Fruit fly (Drosophila melanogaster): ENCODE results near the gene hiro.

Gene hiro

dm6 chr3L:726486-727180, 38.9 kb upstream of the hiro start:
- no peak for TF ChIP-seq Myc (optimal IDR thresholded peaks at IDR 0.05)
- TF ChIP-seq h (optimal IDR thresholded peaks at IDR 0.05), result no peak
- no peak for TF ChIP-seq psq (optimal IDR thresholded peaks at IDR 0.05)
- TF ChIP-seq ttk (optimal IDR thresholded peaks at IDR 0.05), result no peak
- TF ChIP-seq Sin3A (optimal IDR thresholded peaks at IDR 0.05), result no peak
- no peak for TF ChIP-seq insv (optimal IDR thresholded peaks at IDR 0.05)

dm6 chr3L:725527-726191, 37.9 kb upstream of the hiro start:
- TF ChIP-seq psq (optimal IDR thresholded peaks at IDR 0.05), result no peak
- TF ChIP-seq h (optimal IDR thresholded peaks at IDR 0.05), result no peak
- TF ChIP-seq ttk (optimal IDR thresholded peaks at IDR 0.05), result no peak
- no peak for TF ChIP-seq Sin3A (optimal IDR thresholded peaks at IDR 0.05)
- no peak for TF ChIP-seq Myc (optimal IDR thresholded peaks at IDR 0.05)
- TF ChIP-seq insv (optimal IDR thresholded peaks at IDR 0.05), result no peak

- TF ChIP-seq Myc (optimal IDR thresholded peaks at IDR 0.05) (no peak), psq (optimal IDR thresholded peaks at IDR 0.05) (no peak), h (optimal IDR thresholded peaks at IDR 0.05) (no peak), Sin3A (optimal IDR thresholded peaks at IDR 0.05) (no peak), ttk (optimal IDR thresholded peaks at IDR 0.05) (no peak), insv (optimal IDR thresholded peaks at IDR 0.05) (no peak)
Observed at dm6 chr3L:724518-725341, 37.0 kb upstream of the hiro start.

dm6 chr3L:723654-724461, 36.1 kb upstream of the hiro start:
- TF ChIP-seq Myc (optimal IDR thresholded peaks at IDR 0.05) (no peak), Sin3A (optimal IDR thresholded peaks at IDR 0.05) (no peak), ttk (optimal IDR thresholded peaks at IDR 0.05) (no peak), h (optimal IDR thresholded peaks at IDR 0.05) (no peak), insv (optimal IDR thresholded peaks at IDR 0.05) (no peak), psq (optimal IDR thresholded peaks at IDR 0.05) (no peak)

dm6 chr3L:722386-722785, 34.6 kb upstream of the hiro start:
- TF ChIP-seq Sin3A (optimal IDR thresholded peaks at IDR 0.05), result no peak
- TF ChIP-seq insv (optimal IDR thresholded peaks at IDR 0.05), result no peak
- TF ChIP-seq ttk (optimal IDR thresholded peaks at IDR 0.05), result no peak
- TF ChIP-seq psq (optimal IDR thresholded peaks at IDR 0.05), result no peak
- TF ChIP-seq Myc (optimal IDR thresholded peaks at IDR 0.05), result no peak
- no peak for TF ChIP-seq h (optimal IDR thresholded peaks at IDR 0.05)

dm6 chr3L:721863-722262, 34.1 kb upstream of the hiro start:
- no peak for TF ChIP-seq psq (optimal IDR thresholded peaks at IDR 0.05)
- no peak for TF ChIP-seq insv (optimal IDR thresholded peaks at IDR 0.05)
- TF ChIP-seq h (optimal IDR thresholded peaks at IDR 0.05), result no peak
- TF ChIP-seq Myc (optimal IDR thresholded peaks at IDR 0.05), result no peak
- no peak for TF ChIP-seq Sin3A (optimal IDR thresholded peaks at IDR 0.05)
- no peak for TF ChIP-seq ttk (optimal IDR thresholded peaks at IDR 0.05)

- TF ChIP-seq Sin3A (optimal IDR thresholded peaks at IDR 0.05) (no peak), ttk (optimal IDR thresholded peaks at IDR 0.05) (no peak), h (optimal IDR thresholded peaks at IDR 0.05) (no peak), psq (optimal IDR thresholded peaks at IDR 0.05) (no peak), insv (optimal IDR thresholded peaks at IDR 0.05) (no peak), Myc (optimal IDR thresholded peaks at IDR 0.05) (no peak)
Observed at dm6 chr3L:721026-721425, 33.3 kb upstream of the hiro start.

dm6 chr3L:718378-718777, 30.6 kb upstream of the hiro start:
- TF ChIP-seq psq (optimal IDR thresholded peaks at IDR 0.05) (no peak), Sin3A (optimal IDR thresholded peaks at IDR 0.05) (no peak), h (optimal IDR thresholded peaks at IDR 0.05) (no peak), insv (optimal IDR thresholded peaks at IDR 0.05) (no peak)

- no peak for TF ChIP-seq Myc (optimal IDR thresholded peaks at IDR 0.05)
- TF ChIP-seq Sin3A (optimal IDR thresholded peaks at IDR 0.05), result no peak
- no peak for TF ChIP-seq h (optimal IDR thresholded peaks at IDR 0.05)
- TF ChIP-seq psq (optimal IDR thresholded peaks at IDR 0.05), result no peak
- no peak for TF ChIP-seq insv (optimal IDR thresholded peaks at IDR 0.05)
- TF ChIP-seq ttk (optimal IDR thresholded peaks at IDR 0.05), result no peak
Observed at dm6 chr3L:716078-716477, 28.3 kb upstream of the hiro start.

- TF ChIP-seq ttk (optimal IDR thresholded peaks at IDR 0.05) (no peak), insv (optimal IDR thresholded peaks at IDR 0.05) (no peak), h (optimal IDR thresholded peaks at IDR 0.05) (no peak)
Observed at dm6 chr3L:711839-712553, 24.2 kb upstream of the hiro start, which contains the start of gene CG13896. Gene CG13896 (minus strand): TSS chr3L:711850.

dm6 chr3L:710345-710822, 22.6 kb upstream of the hiro start, which contains the start of gene CkIIalpha-i3:
Gene CkIIalpha-i3 (minus strand): TSS chr3L:710607.
- TF ChIP-seq psq (optimal IDR thresholded peaks at IDR 0.05) (no peak), h (optimal IDR thresholded peaks at IDR 0.05) (no peak), Myc (optimal IDR thresholded peaks at IDR 0.05) (no peak), insv (optimal IDR thresholded peaks at IDR 0.05) (no peak), Sin3A (optimal IDR thresholded peaks at IDR 0.05) (no peak), ttk (optimal IDR thresholded peaks at IDR 0.05) (no peak)
